Worm (Caenorhabditis elegans) whole organism, midembryonic: Measurements from ENCODE around the gene egl-15.

Source experiments
- T22C8.4 ChIP-seq: fragments of 200-800 bp; sonication (Bioruptor generic); IDR thresholded peaks from 2 replicates; pipeline ENCODE4 v1.3.6; 2022; ENCODE audit warnings: missing genetic modification characterization, missing compliant biosample characterization
- cog-1 ChIP-seq: sonication (generic microtip); optimal IDR thresholded peaks from 2 replicates; lab custom pipeline; 2016; ENCODE audit warnings: missing genetic modification characterization, missing compliant biosample characterization
- flt-1 ChIP-seq: fragments of 200-800 bp; sonication (Bioruptor generic); IDR thresholded peaks from 2 replicates; pipeline ENCODE4 v1.3.6; 2022; ENCODE audit warnings: missing genetic modification characterization, missing compliant biosample characterization
- klf-2 ChIP-seq: fragments of 200-800 bp; sonication (Bioruptor generic); conservative IDR thresholded peaks from 2 replicates; pipeline ENCODE4 v1.3.6; 2022; ENCODE audit warnings: missing genetic modification reagents, missing genetic modification characterization, missing compliant biosample characterization
- med-1 ChIP-seq: sonication (generic microtip); optimal IDR thresholded peaks from 2 replicates; lab custom pipeline; 2017; ENCODE audit warnings: missing genetic modification characterization, mild to moderate bottlenecking, missing compliant biosample characterization, antibody characterized with exemption, missing genetic modification reagents; ENCODE audit not compliant: insufficient read depth
- ref-1 ChIP-seq: fragments of 200-800 bp; sonication (Bioruptor generic); conservative IDR thresholded peaks from 2 replicates; pipeline ENCODE4 v1.3.6; 2022; ENCODE audit warnings: missing genetic modification reagents, missing genetic modification characterization, missing compliant biosample characterization
- tab-1 ChIP-seq: fragments of 200-800 bp; sonication (Bioruptor generic); IDR thresholded peaks from 2 replicates; pipeline ENCODE4 v1.3.6; 2022; ENCODE audit warnings: missing genetic modification characterization, missing compliant biosample characterization
- ztf-23 ChIP-seq: fragments of 200-800 bp; sonication (Bioruptor generic); IDR thresholded peaks from 2 replicates; pipeline ENCODE4 v1.3.6; 2022; ENCODE audit warnings: missing genetic modification reagents, missing genetic modification characterization, missing compliant biosample characterization
- ztf-29 ChIP-seq: fragments of 200-800 bp; sonication (Bioruptor generic); IDR thresholded peaks from 2 replicates; pipeline ENCODE4 v1.3.6; 2022; ENCODE audit warnings: missing genetic modification reagents, missing genetic modification characterization, missing compliant biosample characterization

Gene egl-15

ce11 chrX:11057028-11057427, 40.8 kb downstream of the egl-15 start, which contains the start of gene lpr-3:
Gene lpr-3 (plus strand): TSS chrX:11057401.
- no peak for TF ChIP-seq flt-1
- no peak for TF ChIP-seq med-1 (GFP tag; lab: Kevin White, UChicago)
- TF ChIP-seq ref-1 (GFP tag; lab: Robert Waterston, UW) = no peak
- no peak for TF ChIP-seq tab-1 (GFP tag; lab: Robert Waterston, UW)
- no peak for TF ChIP-seq ztf-29
- TF ChIP-seq ztf-23 (GFP tag; lab: Robert Waterston, UW) = no peak
- TF ChIP-seq cog-1 = no peak
- TF ChIP-seq klf-2 (GFP tag; lab: Robert Waterston, UW) = no peak
- no peak for TF ChIP-seq T22C8.4 (GFP tag; lab: Robert Waterston, UW)

- TF ChIP-seq flt-1 (no peak), ztf-23 (GFP tag; lab: Robert Waterston, UW) (no peak), cog-1 (no peak), ztf-29 (no peak), klf-2 (GFP tag; lab: Robert Waterston, UW) (no peak), ref-1 (GFP tag; lab: Robert Waterston, UW) (no peak), med-1 (GFP tag; lab: Kevin White, UChicago) (no peak), T22C8.4 (GFP tag; lab: Robert Waterston, UW) (no peak), tab-1 (GFP tag; lab: Robert Waterston, UW) (no peak)
Measured at ce11 chrX:11059744-11060143, 43.5 kb downstream of the egl-15 start, which contains the start of gene lpr-6. Gene lpr-6 (plus strand): TSS chrX:11059994.

ce11 chrX:11060940-11061339, 44.7 kb downstream of the egl-15 start:
- no peak for TF ChIP-seq flt-1
- no peak for TF ChIP-seq ztf-29
- no peak for TF ChIP-seq klf-2 (GFP tag; lab: Robert Waterston, UW)
- no peak for TF ChIP-seq med-1 (GFP tag; lab: Kevin White, UChicago)
- no peak for TF ChIP-seq T22C8.4 (GFP tag; lab: Robert Waterston, UW)
- no peak for TF ChIP-seq cog-1
- no peak for TF ChIP-seq tab-1 (GFP tag; lab: Robert Waterston, UW)
- TF ChIP-seq ref-1 (GFP tag; lab: Robert Waterston, UW) = no peak
- TF ChIP-seq ztf-23 (GFP tag; lab: Robert Waterston, UW) = no peak

- no peak for TF ChIP-seq med-1 (GFP tag; lab: Kevin White, UChicago)
- TF ChIP-seq flt-1 = no peak
- TF ChIP-seq cog-1 = no peak
- TF ChIP-seq T22C8.4 (GFP tag; lab: Robert Waterston, UW) = no peak
- TF ChIP-seq ztf-29 = no peak
Measured at ce11 chrX:11061904-11062303, 45.7 kb downstream of the egl-15 start, which contains the start of gene lpr-5. Gene lpr-5 (plus strand): TSS chrX:11062123.

- TF ChIP-seq flt-1 = no peak
- TF ChIP-seq T22C8.4 (GFP tag; lab: Robert Waterston, UW) = no peak
- TF ChIP-seq klf-2 (GFP tag; lab: Robert Waterston, UW) = no peak
- TF ChIP-seq tab-1 (GFP tag; lab: Robert Waterston, UW) = no peak
- TF ChIP-seq med-1 (GFP tag; lab: Kevin White, UChicago) = no peak
- no peak for TF ChIP-seq cog-1
Measured at ce11 chrX:11064799-11065198, 48.6 kb downstream of the egl-15 start, which contains the start of gene lpr-4. Gene lpr-4 (plus strand): TSS chrX:11065126.

- TF ChIP-seq ztf-23 (GFP tag; lab: Robert Waterston, UW) (no peak), ztf-29 (no peak), ref-1 (GFP tag; lab: Robert Waterston, UW) (no peak), med-1 (GFP tag; lab: Kevin White, UChicago) (no peak), tab-1 (GFP tag; lab: Robert Waterston, UW) (no peak), T22C8.4 (GFP tag; lab: Robert Waterston, UW) (no peak), klf-2 (GFP tag; lab: Robert Waterston, UW) (no peak), cog-1 (no peak), flt-1 (no peak)
Measured at ce11 chrX:11067256-11067655, 51.1 kb downstream of the egl-15 start.

- TF ChIP-seq med-1 (GFP tag; lab: Kevin White, UChicago) (no peak), T22C8.4 (GFP tag; lab: Robert Waterston, UW) (no peak), flt-1 (no peak)
Measured at ce11 chrX:11068334-11068733, 52.1 kb downstream of the egl-15 start, which contains the start of gene apt-9. Gene apt-9 (plus strand): TSS chrX:11068527.

- TF ChIP-seq med-1 (GFP tag; lab: Kevin White, UChicago) = no peak
- TF ChIP-seq ztf-23 (GFP tag; lab: Robert Waterston, UW) = 0 out of 2 replicates have a peak, but pooled peaks have one; percentile 51
Measured at ce11 chrX:11072701-11073100, 56.5 kb downstream of the egl-15 start.
